Fruit fly (Drosophila melanogaster) whole organism, embryonic: ENCODE measurements around the gene CG13931.
A peak's percentile ranks its signal among the peaks of the same experiment; 100 is the strongest.

ENCODE experiments used
- B-H1 ChIP-seq: fragments of 200-800 bp; sonication (Bioruptor generic); IDR thresholded peaks from 3 replicates; pipeline ENCODE4 v1.3.6; 2022; ENCODE audit warnings: missing biosample characterization, missing genetic modification characterization
- CG10366 ChIP-seq: fragments of 200-800 bp; sonication (Bioruptor generic); IDR thresholded peaks from 2 replicates; pipeline ENCODE4 v1.3.6; 2022; ENCODE audit warnings: missing biosample characterization, missing genetic modification characterization
- CG15601 ChIP-seq: fragments of 200-800 bp; sonication (Bioruptor generic); optimal IDR thresholded peaks from 3 replicates; lab custom pipeline; 2019; ENCODE audit warnings: missing biosample characterization, mild to moderate bottlenecking, missing genetic modification characterization, moderate library complexity
- CG16813 ChIP-seq: fragments of 200-800 bp; sonication (Bioruptor generic); IDR thresholded peaks from 3 replicates; pipeline ENCODE4 v1.3.6; 2022; ENCODE audit warnings: missing biosample characterization, missing genetic modification characterization; ENCODE audit not compliant: partially characterized antibody
- CG17328 ChIP-seq: fragments of 200-800 bp; sonication (Bioruptor generic); IDR thresholded peaks from 2 replicates; pipeline ENCODE4 v1.3.6; 2022; ENCODE audit warnings: missing biosample characterization, missing genetic modification characterization
- CG1792 ChIP-seq: fragments of 200-800 bp; sonication (Bioruptor generic); optimal IDR thresholded peaks from 2 replicates; lab custom pipeline; 2016; ENCODE audit warnings: missing biosample characterization, missing genetic modification characterization
- CG2116 ChIP-seq: fragments of 200-800 bp; sonication (Bioruptor generic); optimal IDR thresholded peaks from 3 replicates; lab custom pipeline; 2018; ENCODE audit warnings: missing biosample characterization, mild to moderate bottlenecking, missing genetic modification characterization
- CG2202 ChIP-seq: fragments of 200-800 bp; sonication (Bioruptor generic); optimal IDR thresholded peaks from 2 replicates; lab custom pipeline; 2018; ENCODE audit warnings: missing biosample characterization, mild to moderate bottlenecking, missing genetic modification characterization
- CG2678 ChIP-seq: fragments of 200-800 bp; sonication (Bioruptor generic); optimal IDR thresholded peaks from 3 replicates; lab custom pipeline; 2019; ENCODE audit warnings: missing biosample characterization, mild to moderate bottlenecking, missing genetic modification characterization, moderate library complexity
- CG3163 ChIP-seq: fragments of 200-800 bp; sonication (Bioruptor generic); optimal IDR thresholded peaks from 3 replicates; lab custom pipeline; 2016; ENCODE audit warnings: missing biosample characterization, missing genetic modification characterization
- CG3407 ChIP-seq: fragments of 200-800 bp; sonication (Bioruptor generic); optimal IDR thresholded peaks from 2 replicates; lab custom pipeline; 2018; ENCODE audit warnings: missing biosample characterization, mild to moderate bottlenecking, missing genetic modification characterization
- CG5180 ChIP-seq: fragments of 200-800 bp; sonication (Bioruptor generic); optimal IDR thresholded peaks from 3 replicates; lab custom pipeline; 2017; ENCODE audit warnings: missing biosample characterization, missing genetic modification characterization, mild to moderate bottlenecking, moderate library complexity, missing genetic modification reagents
- CG6854 ChIP-seq: fragments of 200-800 bp; sonication (Bioruptor generic); optimal IDR thresholded peaks from 3 replicates; lab custom pipeline; 2017; ENCODE audit warnings: missing biosample characterization, mild to moderate bottlenecking, missing genetic modification characterization
- CG8281 ChIP-seq: fragments of 200-800 bp; sonication (Bioruptor generic); optimal IDR thresholded peaks from 2 replicates; lab custom pipeline; 2018; ENCODE audit warnings: missing biosample characterization, mild to moderate bottlenecking, missing genetic modification characterization, moderate library complexity
- CG8290 ChIP-seq, 3 experiments: fragments of 200-800 bp; sonication (Bioruptor generic); optimal IDR thresholded peaks; 2 replicates each; lab custom pipeline; 2016 to 2019; ENCODE audit warnings: missing biosample characterization in 3 of 3, missing genetic modification characterization in 3 of 3, mild to moderate bottlenecking in 2 of 3, moderate library complexity in 1 of 3
- CG9215 ChIP-seq: fragments of 200-800 bp; sonication (Bioruptor generic); IDR thresholded peaks from 2 replicates; pipeline ENCODE4 v1.3.6; 2022; ENCODE audit warnings: missing biosample characterization, missing genetic modification characterization
- CHES-1-like ChIP-seq: fragments of 200-800 bp; sonication (Bioruptor generic); optimal IDR thresholded peaks from 2 replicates; lab custom pipeline; 2016; ENCODE audit warnings: missing biosample characterization, missing genetic modification characterization
- Dbx ChIP-seq: fragments of 200-800 bp; sonication (Bioruptor generic); IDR thresholded peaks from 3 replicates; pipeline ENCODE4 v1.3.6; 2022; ENCODE audit warnings: missing biosample characterization, missing genetic modification characterization
- Dll ChIP-seq: fragments of 200-800 bp; sonication (Bioruptor generic); IDR thresholded peaks from 4 replicates; pipeline ENCODE4 v1.3.6; 2022; ENCODE audit warnings: missing biosample characterization, missing genetic modification characterization; ENCODE audit not compliant: partially characterized antibody
- Dp ChIP-seq: fragments of 200-800 bp; sonication (Bioruptor generic); optimal IDR thresholded peaks from 2 replicates; lab custom pipeline; 2018; ENCODE audit warnings: missing biosample characterization, mild to moderate bottlenecking, missing genetic modification characterization, moderate library complexity
- Gsc ChIP-seq: fragments of 200-800 bp; sonication (Bioruptor generic); IDR thresholded peaks from 2 replicates; pipeline ENCODE4 v1.3.6; 2022; ENCODE audit warnings: missing biosample characterization, missing genetic modification characterization
- Jarid2 ChIP-seq: fragments of 200-800 bp; sonication (Bioruptor generic); optimal IDR thresholded peaks from 3 replicates; lab custom pipeline; 2017; ENCODE audit warnings: mild to moderate bottlenecking, missing biosample characterization, missing genetic modification reagents, missing genetic modification characterization
- Med ChIP-seq: fragments of 200-800 bp; sonication (Bioruptor generic); peaks from one replicate; lab custom pipeline; 2016; ENCODE audit warnings: missing biosample characterization, missing genetic modification characterization, mild to moderate bottlenecking, inconsistent platforms, moderate library complexity
- Neu2 ChIP-seq: fragments of 200-800 bp; sonication (Bioruptor generic); optimal IDR thresholded peaks from 3 replicates; lab custom pipeline; 2016; ENCODE audit warnings: missing biosample characterization, missing genetic modification characterization, borderline replicate concordance
- Nf-YC ChIP-seq: fragments of 200-800 bp; optimal IDR thresholded peaks from 3 replicates; lab custom pipeline; 2019; ENCODE audit warnings: missing biosample characterization, mild to moderate bottlenecking, missing genetic modification characterization, moderate library complexity
- Opbp ChIP-seq: fragments of 200-800 bp; sonication (Bioruptor generic); IDR thresholded peaks from 3 replicates; pipeline ENCODE4 v1.3.6; 2022; ENCODE audit warnings: missing biosample characterization, missing genetic modification characterization; ENCODE audit not compliant: partially characterized antibody
- Scr ChIP-seq: fragments of 200-800 bp; sonication (Bioruptor generic); IDR thresholded peaks from 2 replicates; pipeline ENCODE4 v1.3.6; 2022; ENCODE audit warnings: missing biosample characterization, missing genetic modification characterization; ENCODE audit not compliant: partially characterized antibody
- Sox102F ChIP-seq: fragments of 200-800 bp; sonication (Bioruptor generic); optimal IDR thresholded peaks from 2 replicates; lab custom pipeline; 2018; ENCODE audit warnings: missing biosample characterization, mild to moderate bottlenecking, missing genetic modification characterization, moderate library complexity
- Trl ChIP-seq, 3 experiments: fragments of >200 bp in 2 of 3; fragments of 200-800 bp in 1 of 3; sonication (Bioruptor generic) in 1 of 3; optimal IDR thresholded peaks; 2 replicates in 1 of 3; 3 replicates in 2 of 3; lab custom pipeline; 2016 to 2017; ENCODE audit warnings: missing biosample characterization in 1 of 3, missing genetic modification characterization in 1 of 3
- abd-A ChIP-seq: fragments of 200-800 bp; sonication (Bioruptor generic); optimal IDR thresholded peaks from 3 replicates; lab custom pipeline; 2019; ENCODE audit warnings: missing biosample characterization, mild to moderate bottlenecking, missing genetic modification characterization, moderate library complexity
- caup ChIP-seq: fragments of 200-800 bp; sonication (Bioruptor generic); optimal IDR thresholded peaks from 3 replicates; lab custom pipeline; 2017; ENCODE audit warnings: missing biosample characterization, mild to moderate bottlenecking, missing genetic modification characterization, moderate library complexity; ENCODE audit not compliant: severe bottlenecking
- ci ChIP-seq: fragments of 200-800 bp; sonication (Bioruptor generic); IDR thresholded peaks from 3 replicates; pipeline ENCODE4 v1.3.6; 2022; ENCODE audit warnings: missing biosample characterization, missing genetic modification characterization
- fd64A ChIP-seq: fragments of 200-800 bp; sonication (Bioruptor generic); optimal IDR thresholded peaks from 3 replicates; lab custom pipeline; 2018; ENCODE audit warnings: missing biosample characterization, mild to moderate bottlenecking, missing genetic modification characterization
- gem ChIP-seq: fragments of 200-800 bp; sonication (Bioruptor generic); optimal IDR thresholded peaks from 2 replicates; lab custom pipeline; 2019; ENCODE audit warnings: missing biosample characterization, mild to moderate bottlenecking, missing genetic modification characterization, moderate library complexity
- grn ChIP-seq: fragments of 200-800 bp; sonication (Bioruptor generic); optimal IDR thresholded peaks from 3 replicates; lab custom pipeline; 2017; ENCODE audit warnings: missing biosample characterization, missing genetic modification characterization
- gro ChIP-seq: fragments of 200-800 bp; sonication (Bioruptor generic); optimal IDR thresholded peaks from 2 replicates; lab custom pipeline; 2016; ENCODE audit warnings: missing biosample characterization, missing genetic modification characterization
- lola ChIP-seq, 3 experiments: fragments of >200 bp in 2 of 3; fragments of 200-800 bp in 1 of 3; sonication (Bioruptor generic) in 1 of 3; optimal IDR thresholded peaks; 2 replicates each; lab custom pipeline; 2017 to 2019; ENCODE audit warnings: missing biosample characterization in 3 of 3, missing genetic modification characterization in 3 of 3, mild to moderate bottlenecking in 1 of 3, moderate library complexity in 1 of 3
- nau ChIP-seq: fragments of 200-800 bp; sonication (Bioruptor generic); optimal IDR thresholded peaks from 3 replicates; lab custom pipeline; 2017; ENCODE audit warnings: missing biosample characterization, mild to moderate bottlenecking, missing genetic modification characterization, missing genetic modification reagents
- salm ChIP-seq: fragments of 200-800 bp; sonication (Bioruptor generic); optimal IDR thresholded peaks from 2 replicates; lab custom pipeline; 2018; ENCODE audit warnings: missing biosample characterization, mild to moderate bottlenecking, missing genetic modification characterization
- sd ChIP-seq: fragments of 200-800 bp; sonication (Bioruptor generic); optimal IDR thresholded peaks from 3 replicates; lab custom pipeline; 2018; ENCODE audit warnings: missing biosample characterization, mild to moderate bottlenecking, missing genetic modification characterization, moderate library complexity
- sna ChIP-seq: fragments of 200-800 bp; sonication (Bioruptor generic); IDR thresholded peaks from 2 replicates; pipeline ENCODE4 v1.3.6; 2022; ENCODE audit warnings: missing biosample characterization, missing genetic modification characterization; ENCODE audit not compliant: partially characterized antibody
- so ChIP-seq: fragments of 200-800 bp; sonication (Bioruptor generic); IDR thresholded peaks from 3 replicates; pipeline ENCODE4 v1.3.6; 2022; ENCODE audit warnings: missing biosample characterization, missing genetic modification characterization
- sr ChIP-seq: fragments of 200-800 bp; sonication (Bioruptor generic); IDR thresholded peaks from 3 replicates; pipeline ENCODE4 v1.3.6; 2022; ENCODE audit warnings: missing biosample characterization, missing genetic modification characterization
- zfh2 ChIP-seq: fragments of 200-800 bp; sonication (Bioruptor generic); optimal IDR thresholded peaks from 2 replicates; lab custom pipeline; 2016; ENCODE audit warnings: missing biosample characterization, missing genetic modification characterization

Gene CG13931

DNA sequence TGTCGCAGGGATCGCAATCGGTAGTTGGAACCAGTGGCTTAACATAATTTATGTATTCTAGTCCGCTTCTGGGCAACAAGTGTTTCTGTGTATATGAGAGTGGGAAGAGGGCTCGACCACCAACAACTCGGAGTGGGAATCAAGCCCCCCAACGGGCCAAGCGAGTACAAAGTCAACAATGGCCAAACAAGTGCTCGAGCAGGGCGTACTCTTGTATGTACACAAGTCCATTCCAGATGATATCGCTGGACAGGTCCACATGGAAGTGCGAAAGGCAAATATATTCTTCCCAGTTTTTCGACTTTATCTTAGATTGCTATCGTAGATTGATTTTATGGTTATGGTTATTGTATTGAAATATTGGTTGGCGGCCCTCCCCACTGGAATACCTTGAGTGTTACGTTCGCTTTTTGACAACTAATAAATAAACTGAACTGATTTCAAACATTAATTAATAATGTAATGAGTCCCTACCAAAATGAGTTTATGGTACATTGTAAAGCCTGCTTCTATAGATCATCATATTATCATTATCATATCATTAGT, 40.4 kb upstream of the CG13931 start (continued):
- TF ChIP-seq sr (GFP tag; lab: Robert Waterston, UW) (peak; percentile 17; the same call in 1 of the 3 replicates), Dll (GFP tag; lab: Robert Waterston, UW) (no peak), Opbp (GFP tag; lab: Robert Waterston, UW) (no peak), CG3407 (GFP tag; lab: Kevin White, UChicago) (peak; percentile 11), Gsc (no peak), ci (peak; percentile 22; the same call in 1 of the 3 replicates), nau (GFP tag; lab: Kevin White, UChicago) (peak; percentile 5), CG2202 (tag; lab: Kevin White, UChicago) (peak; percentile 51), Trl (optimal IDR thresholded peaks at IDR 0.05; lab: Kevin White, UChicago) (no peak), Trl (GFP tag; optimal IDR thresholded peaks at IDR 0.05; lab: Kevin White, UChicago) (peak; percentile 15), salm (peak; percentile 9), B-H1 (no peak), CG15601 (tag; lab: Kevin White, UChicago) (peak; percentile 19), CG17328 (GFP tag; lab: Robert Waterston, UW) (no peak), CG1792 (GFP tag; lab: Kevin White, UChicago) (no peak), caup (GFP tag; lab: Kevin White, UChicago) (peak; percentile 27), Med (GFP tag; lab: Kevin White, UChicago) (peak; percentile 58)

DNA sequence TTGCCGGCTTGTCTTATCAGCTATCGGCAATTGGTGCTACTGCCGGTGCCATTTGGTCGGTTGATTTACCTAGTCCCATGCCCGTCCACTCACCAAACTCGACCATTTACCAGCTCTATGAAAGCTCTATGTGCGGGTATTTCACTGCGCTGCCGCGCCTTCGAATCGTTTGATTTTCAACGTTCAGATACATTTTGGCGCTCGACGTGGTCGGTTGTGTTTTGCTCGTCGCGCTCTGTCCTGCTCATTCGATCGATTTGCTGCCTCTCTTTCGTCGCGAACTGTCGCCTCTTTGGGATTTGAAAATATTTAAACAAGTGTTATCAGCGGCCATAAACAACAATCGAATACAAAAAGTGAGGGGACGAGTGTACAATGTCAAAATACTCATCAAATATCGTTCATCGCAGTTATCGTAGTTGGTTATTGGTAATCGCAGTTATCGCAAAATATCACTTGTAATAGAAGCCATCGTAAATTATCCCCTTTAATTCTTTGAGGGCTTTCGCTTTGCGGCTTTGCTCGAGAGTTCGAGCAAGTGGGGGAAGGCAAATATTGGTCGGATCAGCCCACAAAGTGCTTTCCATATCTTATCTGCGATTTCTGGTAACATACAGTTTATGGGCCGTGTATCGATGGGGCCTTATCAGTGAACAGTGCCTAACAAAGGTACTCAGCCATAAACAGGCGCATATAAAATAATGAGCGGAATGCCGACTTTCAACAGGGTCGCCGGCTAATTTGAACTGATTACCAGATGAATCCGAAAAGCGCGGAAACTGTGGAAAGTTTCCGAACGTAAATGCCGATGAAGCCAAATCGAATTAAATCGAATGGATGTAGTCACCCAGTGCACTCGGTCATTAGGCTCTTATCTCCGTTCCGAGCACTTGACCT, 39.7 kb upstream of the CG13931 start:
- TF ChIP-seq CG16813 (no peak), sna (0 out of 2 replicates have a peak, but pooled peaks have one; percentile 22), CG2116 (GFP tag; lab: Kevin White, UChicago) (peak; percentile 16), salm (peak; percentile 56), fd64A (GFP tag; lab: Kevin White, UChicago) (peak; percentile 14), CG10366 (0 out of 2 replicates have a peak, but pooled peaks have one; percentile 10), abd-A (peak; percentile 11), CG8281 (tag; lab: Kevin White, UChicago) (peak; percentile 10), Scr (GFP tag; lab: Robert Waterston, UW) (peak; percentile 20; the same call in 1 of the 2 replicates), gro (GFP tag; lab: Kevin White, UChicago) (peak; percentile 18), lola (GFP tag; optimal IDR thresholded peaks at IDR 0.05; lab: Kevin White, UChicago) (no peak), so (peak; percentile 39; the same call in 1 of the 3 replicates), CG3163 (peak; percentile 47), CG8290 (GFP tag; optimal IDR thresholded peaks at IDR 0.05; lab: Kevin White, UChicago) (no peak), CG8290 (tag; optimal IDR thresholded peaks at IDR 0.05; lab: Kevin White, UChicago) (peak in 1 of 2 experiments; percentile 30), Neu2 (GFP tag; lab: Kevin White, UChicago) (peak; percentile 84), CHES-1-like (no peak), sd (tag; lab: Kevin White, UChicago) (peak; percentile 30), Jarid2 (GFP tag; lab: Kevin White, UChicago) (peak; percentile 52), zfh2 (GFP tag; lab: Kevin White, UChicago) (no peak), Nf-YC (tag; lab: Kevin White, UChicago) (peak; percentile 63), Dp (GFP tag; lab: Kevin White, UChicago) (peak; percentile 14), CG9215 (GFP tag; lab: Robert Waterston, UW) (no peak), CG5180 (GFP tag; lab: Kevin White, UChicago) (peak; percentile 63), Sox102F (GFP tag; lab: Kevin White, UChicago) (no peak), Dbx (GFP tag; lab: Robert Waterston, UW) (peak; percentile 15; the same call in 1 of the 3 replicates), Med (GFP tag; lab: Kevin White, UChicago) (peak; percentile 85), grn (GFP tag; lab: Kevin White, UChicago) (peak; percentile 73), gem (tag; lab: Kevin White, UChicago) (peak; percentile 8), CG2678 (tag; lab: Kevin White, UChicago) (peak; percentile 30), CG6854 (peak; percentile 29)
